Fruit fly (Drosophila melanogaster) whole organism: ENCODE data around the gene CG15923.

Experiments used
- Dll ChIP-seq: fragments of >200 bp; optimal IDR thresholded peaks from 2 replicates; lab custom pipeline; 2017
- EcR ChIP-seq, 2 experiments: fragments of >200 bp; optimal IDR thresholded peaks; 2 replicates each; lab custom pipeline; 2017; ENCODE audit warnings: missing biosample characterization in 2 of 2, missing genetic modification characterization in 2 of 2, missing genetic modification reagents in 2 of 2
- pan ChIP-seq: fragments of >200 bp; optimal IDR thresholded peaks from 2 replicates; lab custom pipeline; 2017
- psq ChIP-seq: fragments of >200 bp; optimal IDR thresholded peaks from 2 replicates; lab custom pipeline; 2017
- usp ChIP-seq: fragments of >200 bp; optimal IDR thresholded peaks from 2 replicates; lab custom pipeline; 2017; ENCODE audit warnings: missing biosample characterization, missing genetic modification characterization, mixed read lengths

- TF ChIP-seq Dll = no peak
- TF ChIP-seq usp (GFP tag; lab: Kevin White, UChicago) = no peak
- TF ChIP-seq pan = no peak
- no peak for TF ChIP-seq psq (lab: Kevin White, UChicago)
- no peak for TF ChIP-seq EcR (GFP tag; optimal IDR thresholded peaks at IDR 0.05; lab: Kevin White, UChicago)
Observed at dm6 chr3R:20595145-20595812, 21.4 kb downstream of the CG15923 start.
